Worm (Caenorhabditis elegans): Measurements from ENCODE around the gene R02F2.7.
A peak's percentile ranks its signal among the peaks of the same experiment; 100 is the strongest.

Gene R02F2.7

DNA sequence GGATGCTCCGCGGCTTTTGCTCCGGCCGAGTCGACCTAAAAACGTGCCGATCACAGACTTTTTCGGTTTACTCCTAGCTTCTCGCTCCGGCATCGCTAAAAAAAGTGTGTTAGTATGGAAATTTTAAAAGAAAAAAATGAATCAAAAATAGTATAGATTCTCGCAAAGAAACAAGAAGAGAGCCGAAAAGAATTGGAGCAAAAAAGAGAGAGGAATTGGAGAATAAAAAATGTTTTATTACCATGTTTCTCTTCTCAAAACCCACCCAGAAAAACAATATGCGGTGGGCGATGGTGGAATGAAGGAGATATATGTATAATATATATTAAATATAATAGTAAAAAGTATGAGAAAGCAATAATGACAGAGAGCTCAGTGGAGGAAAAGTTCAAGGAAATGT, 43.0 kb downstream of the R02F2.7 start, which contains the start of gene W03A5.6:
TSS of gene W03A5.6 (minus strand) at position 101 of the 400 bp plus-strand sequence.
- TF ChIP-seq nhr-25 (tag; optimal IDR thresholded peaks at IDR 0.05) (no peak), pha-4 (tag; optimal IDR thresholded peaks at IDR 0.05) (no peak), lsy-12 (tag; optimal IDR thresholded peaks at IDR 0.05) (no peak), pqm-1 (tag; optimal IDR thresholded peaks at IDR 0.05) (no peak), ZK546.5 (tag; optimal IDR thresholded peaks at IDR 0.05) (no peak), nhr-67 (tag; optimal IDR thresholded peaks at IDR 0.05) (no peak), ceh-9 (tag; optimal IDR thresholded peaks at IDR 0.05) (no peak), ztf-4 (tag; optimal IDR thresholded peaks at IDR 0.05) (no peak), egl-27 (tag; optimal IDR thresholded peaks at IDR 0.05) (no peak), lin-15B (tag; optimal IDR thresholded peaks at IDR 0.05) (no peak), hmg-11 (tag; optimal IDR thresholded peaks at IDR 0.05) (no peak), nhr-237 (tag; optimal IDR thresholded peaks at IDR 0.05) (no peak), elt-1 (tag; optimal IDR thresholded peaks at IDR 0.05) (no peak), ztf-11 (tag; optimal IDR thresholded peaks at IDR 0.05) (no peak), skn-1 (tag; optimal IDR thresholded peaks at IDR 0.05) (no peak), nhr-28 (tag; optimal IDR thresholded peaks at IDR 0.05) (no peak), fkh-10 (GFP tag; optimal IDR thresholded peaks at IDR 0.05) (no peak)

DNA sequence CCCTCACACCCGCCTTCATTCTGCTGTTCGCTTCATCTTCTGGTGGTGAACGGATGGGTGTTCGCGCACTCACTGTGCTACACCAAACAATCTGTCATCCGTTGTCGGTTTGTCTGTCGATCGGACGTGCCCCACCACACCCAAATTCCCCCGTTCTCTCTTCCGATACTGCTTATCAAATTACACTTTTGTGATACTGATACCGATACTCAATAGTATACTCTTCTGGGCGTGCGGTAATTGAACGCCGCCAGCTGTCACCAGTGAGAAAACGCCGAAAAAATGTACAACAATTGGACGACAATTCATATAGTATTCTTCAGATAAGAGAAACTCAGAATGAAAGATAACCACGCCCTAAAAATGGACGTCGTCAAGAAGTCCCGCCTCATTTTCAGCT, 45.5 kb downstream of the R02F2.7 start:
- TF ChIP-seq pqm-1 (tag; optimal IDR thresholded peaks at IDR 0.05) = no peak
- peak in 1 of 3 experiments; percentile 70 for TF ChIP-seq elt-3 (tag; optimal IDR thresholded peaks at IDR 0.05)
- peak; percentile 44 for TF ChIP-seq elt-2 (tag; optimal IDR thresholded peaks at IDR 0.05)

DNA sequence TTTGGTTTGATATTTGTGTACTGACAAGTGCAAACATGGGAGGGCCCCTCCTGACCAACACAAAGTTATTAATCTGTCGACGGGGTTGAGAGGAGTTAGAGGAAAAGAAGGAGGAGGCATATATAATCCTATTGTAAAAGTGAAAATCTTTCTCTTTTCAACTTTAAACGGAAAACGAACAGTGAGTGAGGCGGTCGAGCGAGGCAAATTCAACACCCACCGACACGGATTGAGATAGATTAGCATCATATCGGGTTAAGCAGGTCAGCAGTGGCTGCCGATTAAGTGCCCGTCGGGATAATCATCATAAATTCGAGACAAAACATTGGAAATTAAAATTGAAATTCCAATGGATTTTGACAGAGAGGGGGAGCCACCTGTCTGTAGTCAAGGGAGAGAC, 47.3 kb downstream of the R02F2.7 start:
- no peak for TF ChIP-seq elt-2 (tag; optimal IDR thresholded peaks at IDR 0.05)
- no peak for TF ChIP-seq snpc-4 (tag; optimal IDR thresholded peaks at IDR 0.05)
- TF ChIP-seq fkh-2 (tag; optimal IDR thresholded peaks at IDR 0.05) = no peak
- no peak for TF ChIP-seq pqm-1 (tag; optimal IDR thresholded peaks at IDR 0.05)
- no peak for TF ChIP-seq sea-2 (GFP tag; optimal IDR thresholded peaks at IDR 0.05)
- no peak for TF ChIP-seq elt-1 (tag; optimal IDR thresholded peaks at IDR 0.05)
- TF ChIP-seq unc-62 (GFP tag; optimal IDR thresholded peaks at IDR 0.05) = no peak
- TF ChIP-seq elt-3 (tag; optimal IDR thresholded peaks at IDR 0.05) = no peak
- TF ChIP-seq lsy-12 (tag; optimal IDR thresholded peaks at IDR 0.05) = no peak
- TF ChIP-seq fkh-10 (GFP tag; optimal IDR thresholded peaks at IDR 0.05) = no peak
- no peak for TF ChIP-seq ztf-4 (tag; optimal IDR thresholded peaks at IDR 0.05)
- no peak for TF ChIP-seq zag-1 (tag; optimal IDR thresholded peaks at IDR 0.05)
